Fruit fly (Drosophila melanogaster): ENCODE results near the gene Vha26.

The Vha26 gene

DNA sequence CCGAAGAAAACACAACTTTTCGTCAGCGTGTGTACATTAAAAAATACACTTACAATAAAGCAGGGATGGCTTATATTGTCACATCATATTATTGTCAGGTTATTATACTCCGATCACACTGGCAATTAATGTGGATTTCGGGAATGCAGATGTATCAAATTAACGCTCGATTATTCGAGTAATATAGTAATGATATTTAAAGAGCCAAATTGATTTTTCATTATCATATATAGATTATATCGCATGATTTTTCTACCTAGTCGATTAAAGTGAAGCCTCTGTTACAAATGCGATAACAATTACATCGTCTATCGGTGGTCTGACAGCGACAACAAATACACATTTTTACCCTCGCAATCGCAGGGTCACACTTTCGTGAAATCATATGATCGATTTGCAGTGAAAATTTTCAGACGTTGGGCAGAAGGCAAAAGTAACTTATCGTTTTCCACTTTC lies at the start of gene Vha26, which contains the start of gene noi (continued):
- TF ChIP-seq Hr78 (GFP tag; optimal IDR thresholded peaks at IDR 0.05) (peak in 1 of 2 experiments; percentile 54), dpn (GFP tag; optimal IDR thresholded peaks at IDR 0.05) (peak; percentile 16 to 21), ERR (GFP tag; optimal IDR thresholded peaks at IDR 0.05) (no peak), fd3F (GFP tag; optimal IDR thresholded peaks at IDR 0.05) (peak; percentile 20), ab (GFP tag; optimal IDR thresholded peaks at IDR 0.05) (no peak), Xbp1 (GFP tag; optimal IDR thresholded peaks at IDR 0.05) (peak; percentile 38), Ssrp (tag; optimal IDR thresholded peaks at IDR 0.05) (no peak), wek (GFP tag; optimal IDR thresholded peaks at IDR 0.05) (no peak), bbx (GFP tag; IDR thresholded peaks at IDR 0.05; ENCODE audit: partially characterized antibody) (peak; percentile 54), Chrac-16 (GFP tag; optimal IDR thresholded peaks at IDR 0.05) (no peak), pum (GFP tag; optimal IDR thresholded peaks at IDR 0.05) (peak; percentile 34), caup (GFP tag; optimal IDR thresholded peaks at IDR 0.05; ENCODE audit: severe bottlenecking) (peak; percentile 31), Rfx (GFP tag; IDR thresholded peaks at IDR 0.05) (no peak), Sin3A (optimal IDR thresholded peaks at IDR 0.05) (peak; percentile 65), CG9727 (GFP tag; optimal IDR thresholded peaks at IDR 0.05) (peak; percentile 60), Opbp (GFP tag; IDR thresholded peaks at IDR 0.05; ENCODE audit: partially characterized antibody) (no peak; the same call in 2 of the 3 replicates), nerfin-1 (tag; optimal IDR thresholded peaks at IDR 0.05) (peak; percentile 15), maf-S (GFP tag; optimal IDR thresholded peaks at IDR 0.05) (peak; percentile 6), crp (GFP tag; optimal IDR thresholded peaks at IDR 0.05) (peak in 1 of 2 experiments; percentile 87), ind (GFP tag; optimal IDR thresholded peaks at IDR 0.05) (peak; percentile 38), NC2β (GFP tag; optimal IDR thresholded peaks at IDR 0.05) (no peak), CG30403 (GFP tag; optimal IDR thresholded peaks at IDR 0.05) (peak; percentile 23), CG10543 (GFP tag; optimal IDR thresholded peaks at IDR 0.05) (peak; percentile 44), CG8765 (GFP tag; IDR thresholded peaks at IDR 0.05) (0 out of 2 replicates have a peak, but pooled peaks have one; percentile 25), CG17612 (GFP tag; IDR thresholded peaks at IDR 0.05) (no peak), gro (GFP tag; optimal IDR thresholded peaks at IDR 0.05) (no peak), grn (GFP tag; optimal IDR thresholded peaks at IDR 0.05) (no peak), Dip3 (GFP tag; optimal IDR thresholded peaks at IDR 0.05) (peak; percentile 29), sna (GFP tag; IDR thresholded peaks at IDR 0.05; ENCODE audit: partially characterized antibody) (peak; percentile 37; the same call in 1 of the 2 replicates), ase (GFP tag; IDR thresholded peaks at IDR 0.05) (0 out of 3 replicates have a peak, but pooled peaks have one; percentile 8), vnd (GFP tag; IDR thresholded peaks at IDR 0.05; ENCODE audit: partially characterized antibody) (0 out of 3 replicates have a peak, but pooled peaks have one; percentile 45), CG3281 (GFP tag; optimal IDR thresholded peaks at IDR 0.05) (peak; percentile 22), sima (GFP tag; optimal IDR thresholded peaks at IDR 0.05) (no peak), CG34224 (GFP tag; IDR thresholded peaks at IDR 0.05; ENCODE audit: partially characterized antibody) (peak; percentile 47; the same call in 2 of the 3 replicates), klu (GFP tag; IDR thresholded peaks at IDR 0.05) (no peak; the same call in 1 of the 2 replicates), Doc3 (GFP tag; IDR thresholded peaks at IDR 0.05; ENCODE audit: partially characterized antibody) (peak; percentile 46; the same call in 2 of the 3 replicates), unc-4 (GFP tag; IDR thresholded peaks at IDR 0.05; ENCODE audit: partially characterized antibody) (peak; percentile 45; the same call in 1 of the 2 replicates), Jarid2 (GFP tag; optimal IDR thresholded peaks at IDR 0.05) (no peak), CG7839 (tag; optimal IDR thresholded peaks at IDR 0.05) (no peak), Sox102F (GFP tag; optimal IDR thresholded peaks at IDR 0.05) (no peak), CG9932 (GFP tag; IDR thresholded peaks at IDR 0.05) (peak; percentile 61; the same call in 1 of the 2 replicates), run (tag; optimal IDR thresholded peaks at IDR 0.05) (no peak), mld (GFP tag; IDR thresholded peaks at IDR 0.05; ENCODE audit: partially characterized antibody) (no peak), ssp (GFP tag; IDR thresholded peaks at IDR 0.05) (peak; percentile 98), trem (tag; optimal IDR thresholded peaks at IDR 0.05) (peak; percentile 91), CG10321 (GFP tag; IDR thresholded peaks at IDR 0.05) (no peak), CG11504 (tag; optimal IDR thresholded peaks at IDR 0.05) (no peak), sc (optimal IDR thresholded peaks at IDR 0.05) (no peak), sc (GFP tag; optimal IDR thresholded peaks at IDR 0.05) (no peak)

Data from whole organism, embryonic.